Worm (Caenorhabditis elegans): ENCODE measurements around the gene nhx-6.

Gene nhx-6

DNA sequence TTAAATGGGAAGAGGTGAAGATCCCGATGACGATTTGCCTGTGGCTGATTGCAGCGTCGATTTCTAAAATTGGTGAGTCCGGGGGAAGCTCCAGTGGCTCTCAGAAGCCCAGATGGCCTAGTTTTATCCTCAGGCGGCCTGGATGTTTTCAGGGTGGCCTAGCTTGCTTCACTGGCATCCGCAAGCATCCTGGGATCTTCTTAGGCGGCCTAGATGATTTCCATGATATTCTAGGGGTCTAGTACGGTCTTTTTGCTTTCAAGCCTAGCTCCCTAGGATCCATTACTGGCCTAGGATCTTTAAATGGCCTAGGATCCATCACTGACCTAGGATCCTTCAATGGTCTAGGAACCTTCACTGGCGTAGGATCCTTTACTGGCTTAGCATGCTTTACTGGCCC is 356 bp downstream of the nhx-6 start:
- TF ChIP-seq F13C5.2 (tag; optimal IDR thresholded peaks at IDR 0.05) (no peak), ceh-13 (GFP tag; optimal IDR thresholded peaks at IDR 0.05) (no peak), ama-1 (optimal IDR thresholded peaks at IDR 0.05) (no peak), pes-1 (GFP tag; IDR thresholded peaks at IDR 0.05) (no peak), flt-1 (GFP tag; IDR thresholded peaks at IDR 0.05) (no peak), aly-1 (tag; optimal IDR thresholded peaks at IDR 0.05) (no peak), tra-4 (tag; optimal IDR thresholded peaks at IDR 0.05) (no peak), hmbx-1 (tag; optimal IDR thresholded peaks at IDR 0.05) (no peak), tbx-37 (GFP tag; conservative IDR thresholded peaks at IDR 0.05) (no peak), ceh-36 (tag; optimal IDR thresholded peaks at IDR 0.05) (no peak), hnd-1 (tag; optimal IDR thresholded peaks at IDR 0.05) (no peak), hmg-4 (GFP tag; optimal IDR thresholded peaks at IDR 0.05) (no peak), B0310.2 (tag; optimal IDR thresholded peaks at IDR 0.05) (no peak), tbx-11 (GFP tag; IDR thresholded peaks at IDR 0.05) (no peak), sea-1 (GFP tag; conservative IDR thresholded peaks at IDR 0.05) (no peak), ets-7 (tag; optimal IDR thresholded peaks at IDR 0.05) (no peak), scrt-1 (GFP tag; IDR thresholded peaks at IDR 0.05) (no peak)

DNA sequence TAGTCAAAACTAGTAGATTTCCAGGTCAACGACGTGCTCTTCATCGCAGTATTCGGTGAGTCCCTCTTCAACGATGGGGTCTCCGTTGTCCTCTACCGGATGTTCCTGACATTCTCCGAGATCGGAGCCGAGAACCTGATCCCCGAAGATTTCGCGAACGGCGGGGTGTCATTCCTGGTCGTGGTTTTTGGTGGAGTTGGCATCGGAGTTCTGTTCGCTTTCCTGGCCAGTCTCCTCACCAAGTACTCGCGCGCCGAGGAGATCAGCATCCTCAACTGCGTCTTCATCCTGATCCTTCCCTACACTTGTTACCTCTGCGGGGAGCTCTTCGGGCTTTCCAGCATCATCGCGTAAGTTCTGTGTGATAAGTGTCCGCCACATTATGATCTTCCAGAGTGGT is 2.0 kb downstream of the nhx-6 start:
- TF ChIP-seq tra-4 (tag; optimal IDR thresholded peaks at IDR 0.05) (no peak), hnd-1 (tag; optimal IDR thresholded peaks at IDR 0.05) (no peak), ets-7 (tag; optimal IDR thresholded peaks at IDR 0.05) (no peak), scrt-1 (GFP tag; IDR thresholded peaks at IDR 0.05) (no peak)

DNA sequence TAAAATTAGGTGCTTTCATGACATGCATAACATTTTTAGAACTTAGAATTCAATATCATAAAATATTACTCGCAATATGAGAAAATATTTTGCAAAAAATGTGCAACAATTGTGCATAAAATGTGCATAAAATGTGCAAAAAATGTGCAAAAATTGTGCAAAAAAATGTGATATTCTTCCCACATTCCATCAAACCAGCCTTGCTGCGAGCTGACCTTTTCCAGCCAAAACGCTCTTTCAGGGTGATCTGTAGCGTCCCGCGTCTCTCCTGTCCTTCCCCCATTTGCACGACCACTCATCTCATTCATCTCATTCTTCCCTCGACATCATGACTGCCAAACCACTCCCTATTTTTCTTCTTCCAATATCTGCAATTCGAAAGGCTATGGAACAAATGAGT is 5.5 kb downstream of the nhx-6 start, which contains the start of gene fbxb-17:
Gene fbxb-17, plus strand, starts transcription at position 301 of the 400 bp plus-strand sequence.
- TF ChIP-seq hnd-1 (tag; optimal IDR thresholded peaks at IDR 0.05) = no peak
- no peak for TF ChIP-seq tbx-11 (GFP tag; IDR thresholded peaks at IDR 0.05)
- TF ChIP-seq flt-1 (GFP tag; IDR thresholded peaks at IDR 0.05) = no peak
- no peak for TF ChIP-seq tbx-37 (GFP tag; conservative IDR thresholded peaks at IDR 0.05)
- TF ChIP-seq ceh-13 (GFP tag; optimal IDR thresholded peaks at IDR 0.05) = no peak
- no peak for TF ChIP-seq hmg-4 (GFP tag; optimal IDR thresholded peaks at IDR 0.05)

DNA sequence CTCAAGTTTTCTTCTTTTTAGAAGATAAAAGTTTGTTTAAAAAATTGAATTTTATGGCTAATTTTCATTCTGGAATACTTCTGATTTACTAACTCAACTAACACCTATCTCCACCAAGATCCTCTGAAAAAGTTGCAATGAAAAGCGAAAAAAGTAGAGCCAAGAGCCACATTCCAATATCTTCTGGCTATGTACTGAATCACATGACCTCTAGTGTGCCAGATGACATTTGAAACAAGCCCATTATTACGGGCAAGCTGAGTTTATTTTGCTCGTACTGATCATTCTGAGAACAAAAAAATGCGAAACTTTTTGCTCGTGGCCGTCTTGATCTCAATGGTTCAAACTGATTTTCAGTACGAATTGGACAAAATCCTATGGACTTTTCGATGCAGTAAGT is 8.5 kb downstream of the nhx-6 start, which contains the start of gene irld-36:
Gene irld-36, plus strand, starts transcription at position 301 of the 400 bp plus-strand sequence.
- no peak for TF ChIP-seq F13C5.2 (tag; optimal IDR thresholded peaks at IDR 0.05)

DNA sequence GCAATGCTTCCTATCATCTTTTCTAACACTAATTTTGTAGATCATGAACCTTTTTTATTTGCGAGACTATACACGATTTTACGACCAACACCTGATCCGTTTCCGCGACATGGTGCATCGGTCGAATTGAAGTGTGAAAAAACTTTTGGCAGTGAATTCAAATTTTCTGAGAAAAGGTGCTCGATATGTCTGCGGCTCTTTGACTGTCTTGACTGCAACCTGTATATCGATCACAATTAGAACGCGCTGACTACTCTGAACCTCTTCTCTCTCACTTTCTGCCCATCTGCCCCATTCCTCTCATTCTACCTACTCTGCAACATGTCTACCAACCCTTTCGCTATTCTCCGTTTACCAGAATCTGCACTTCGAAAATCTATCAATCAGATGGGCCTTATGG is 11.6 kb downstream of the nhx-6 start, which contains the start of gene fbxb-26:
Gene fbxb-26, plus strand, starts transcription at position 301 of the 400 bp plus-strand sequence.
- TF ChIP-seq hmbx-1 (tag; optimal IDR thresholded peaks at IDR 0.05) = no peak
- TF ChIP-seq B0310.2 (tag; optimal IDR thresholded peaks at IDR 0.05) = no peak
- TF ChIP-seq hmg-4 (GFP tag; optimal IDR thresholded peaks at IDR 0.05) = no peak
- no peak for TF ChIP-seq ceh-13 (GFP tag; optimal IDR thresholded peaks at IDR 0.05)
- no peak for TF ChIP-seq F13C5.2 (tag; optimal IDR thresholded peaks at IDR 0.05)
- TF ChIP-seq tra-4 (tag; optimal IDR thresholded peaks at IDR 0.05) = no peak
- TF ChIP-seq ama-1 (optimal IDR thresholded peaks at IDR 0.05) = no peak
- TF ChIP-seq ets-7 (tag; optimal IDR thresholded peaks at IDR 0.05) = no peak
- TF ChIP-seq scrt-1 (GFP tag; IDR thresholded peaks at IDR 0.05) = no peak
- no peak for TF ChIP-seq ceh-36 (tag; optimal IDR thresholded peaks at IDR 0.05)
- no peak for TF ChIP-seq sea-1 (GFP tag; conservative IDR thresholded peaks at IDR 0.05)
- no peak for TF ChIP-seq hnd-1 (tag; optimal IDR thresholded peaks at IDR 0.05)
- no peak for TF ChIP-seq tbx-11 (GFP tag; IDR thresholded peaks at IDR 0.05)
- TF ChIP-seq aly-1 (tag; optimal IDR thresholded peaks at IDR 0.05) = no peak
- TF ChIP-seq tbx-37 (GFP tag; conservative IDR thresholded peaks at IDR 0.05) = no peak
- TF ChIP-seq flt-1 (GFP tag; IDR thresholded peaks at IDR 0.05) = no peak
- TF ChIP-seq pes-1 (GFP tag; IDR thresholded peaks at IDR 0.05) = no peak

DNA sequence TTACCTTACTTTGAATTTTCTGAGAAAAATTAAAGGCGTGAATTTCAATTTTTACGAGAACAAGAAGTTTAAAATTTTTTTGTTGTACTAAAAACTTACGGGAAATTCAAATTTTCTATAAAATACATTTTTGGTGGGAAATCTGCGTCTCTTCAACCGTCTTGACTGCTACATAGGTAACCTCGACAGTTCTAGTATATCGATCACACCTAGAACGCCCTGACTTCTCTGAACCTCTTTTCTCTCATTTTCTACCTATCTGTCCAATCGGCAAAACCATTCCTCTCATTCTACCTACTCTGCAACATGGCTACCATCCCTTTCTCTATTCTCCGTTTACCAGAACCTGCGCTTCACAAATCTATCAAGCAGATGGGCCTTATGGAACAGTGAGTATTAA is 13.1 kb downstream of the nhx-6 start, which contains the start of gene fbxb-25:
Gene fbxb-25, plus strand, starts transcription at position 301 of the 400 bp plus-strand sequence.
- no peak for TF ChIP-seq tra-4 (tag; optimal IDR thresholded peaks at IDR 0.05)
- no peak for TF ChIP-seq ets-7 (tag; optimal IDR thresholded peaks at IDR 0.05)
- no peak for TF ChIP-seq ama-1 (optimal IDR thresholded peaks at IDR 0.05)
- no peak for TF ChIP-seq hmg-4 (GFP tag; optimal IDR thresholded peaks at IDR 0.05)
- no peak for TF ChIP-seq hnd-1 (tag; optimal IDR thresholded peaks at IDR 0.05)
- TF ChIP-seq flt-1 (GFP tag; IDR thresholded peaks at IDR 0.05) = no peak
- no peak for TF ChIP-seq pes-1 (GFP tag; IDR thresholded peaks at IDR 0.05)
- no peak for TF ChIP-seq tbx-11 (GFP tag; IDR thresholded peaks at IDR 0.05)
- TF ChIP-seq F13C5.2 (tag; optimal IDR thresholded peaks at IDR 0.05) = no peak

DNA sequence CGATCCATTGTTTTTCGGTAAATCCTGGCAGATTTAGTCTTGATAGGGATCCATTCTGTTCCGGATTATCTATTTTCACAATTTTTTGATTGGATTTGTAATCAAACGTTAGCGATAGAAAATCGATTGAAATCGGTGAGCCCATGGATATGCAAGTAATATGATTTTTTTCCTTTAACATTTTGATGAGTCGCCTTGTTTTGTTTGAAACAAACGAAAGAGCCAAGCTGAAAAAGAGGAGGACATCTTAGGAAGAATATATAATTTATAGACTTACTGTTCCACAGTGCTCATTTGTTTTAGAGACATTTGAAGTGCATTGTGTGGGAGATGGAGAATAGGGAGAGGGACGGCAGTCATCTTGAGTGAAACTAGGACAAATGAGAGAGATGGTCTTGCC is 18.2 kb downstream of the nhx-6 start, which contains the start of the genes fbxb-18 and fbxb-19:
Gene fbxb-18, minus strand, starts transcription at position 101 of the 400 bp plus-strand sequence.
Gene fbxb-19, minus strand, starts transcription at position 369 of the 400 bp plus-strand sequence.
- TF ChIP-seq tra-4 (tag; optimal IDR thresholded peaks at IDR 0.05) (no peak), pes-1 (GFP tag; IDR thresholded peaks at IDR 0.05) (no peak), flt-1 (GFP tag; IDR thresholded peaks at IDR 0.05) (no peak), ceh-13 (GFP tag; optimal IDR thresholded peaks at IDR 0.05) (no peak), F13C5.2 (tag; optimal IDR thresholded peaks at IDR 0.05) (no peak), ceh-36 (tag; optimal IDR thresholded peaks at IDR 0.05) (no peak), aly-1 (tag; optimal IDR thresholded peaks at IDR 0.05) (no peak), sea-1 (GFP tag; conservative IDR thresholded peaks at IDR 0.05) (no peak), B0310.2 (tag; optimal IDR thresholded peaks at IDR 0.05) (no peak), hnd-1 (tag; optimal IDR thresholded peaks at IDR 0.05) (no peak), ama-1 (optimal IDR thresholded peaks at IDR 0.05) (no peak), tbx-37 (GFP tag; conservative IDR thresholded peaks at IDR 0.05) (no peak), tbx-11 (GFP tag; IDR thresholded peaks at IDR 0.05) (no peak), hmg-4 (GFP tag; optimal IDR thresholded peaks at IDR 0.05) (no peak), ets-7 (tag; optimal IDR thresholded peaks at IDR 0.05) (no peak)

DNA sequence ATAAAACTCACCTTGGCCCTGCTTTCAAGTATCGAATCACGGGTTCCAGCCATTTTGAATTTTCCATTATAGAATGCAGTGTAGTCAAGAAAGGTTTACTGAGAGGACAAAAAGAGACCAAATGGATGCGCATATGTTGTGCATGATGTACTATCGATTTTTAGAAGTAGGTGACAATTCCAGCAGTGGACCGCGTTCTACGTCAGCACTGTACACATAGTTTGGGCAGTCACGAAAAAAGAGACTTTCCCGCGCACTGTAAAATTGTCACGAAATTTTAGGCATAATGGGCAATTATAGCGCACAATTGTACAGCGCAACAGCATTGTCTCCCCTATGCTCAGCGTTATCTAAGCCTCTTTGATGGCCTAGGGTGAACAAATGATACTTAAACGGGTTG is 20.4 kb downstream of the nhx-6 start, which contains the start of gene fbxc-22:
Gene fbxc-22, minus strand, starts transcription at position 101 of the 400 bp plus-strand sequence.
- TF ChIP-seq pes-1 (GFP tag; IDR thresholded peaks at IDR 0.05) (no peak), ceh-36 (tag; optimal IDR thresholded peaks at IDR 0.05) (no peak), tra-4 (tag; optimal IDR thresholded peaks at IDR 0.05) (no peak), aly-1 (tag; optimal IDR thresholded peaks at IDR 0.05) (no peak), hmg-4 (GFP tag; optimal IDR thresholded peaks at IDR 0.05) (no peak), ets-7 (tag; optimal IDR thresholded peaks at IDR 0.05) (no peak)
